Fruit fly (Drosophila melanogaster) whole organism, embryonic: ENCODE results near the gene CG15040.

Experiments
- CG12071 ChIP-seq: fragments of 200-800 bp; sonication (Bioruptor generic); optimal IDR thresholded peaks from 3 replicates; lab custom pipeline; 2018; ENCODE audit warnings: missing biosample characterization, mild to moderate bottlenecking, missing genetic modification characterization
- CG14667 ChIP-seq: fragments of 200-800 bp; sonication (Bioruptor generic); IDR thresholded peaks from 2 replicates; pipeline ENCODE4 v1.3.6; 2022; ENCODE audit warnings: missing biosample characterization, missing genetic modification characterization
- CG15601 ChIP-seq: fragments of 200-800 bp; sonication (Bioruptor generic); optimal IDR thresholded peaks from 3 replicates; lab custom pipeline; 2019; ENCODE audit warnings: missing biosample characterization, mild to moderate bottlenecking, missing genetic modification characterization, moderate library complexity
- CG2199 ChIP-seq: fragments of 200-800 bp; sonication (Bioruptor generic); IDR thresholded peaks from 3 replicates; pipeline ENCODE4 v1.3.6; 2022; ENCODE audit warnings: missing biosample characterization, missing genetic modification characterization
- CG5180 ChIP-seq: fragments of 200-800 bp; sonication (Bioruptor generic); optimal IDR thresholded peaks from 3 replicates; lab custom pipeline; 2017; ENCODE audit warnings: missing biosample characterization, missing genetic modification characterization, mild to moderate bottlenecking, moderate library complexity, missing genetic modification reagents
- Sox102F ChIP-seq: fragments of 200-800 bp; sonication (Bioruptor generic); optimal IDR thresholded peaks from 2 replicates; lab custom pipeline; 2018; ENCODE audit warnings: missing biosample characterization, mild to moderate bottlenecking, missing genetic modification characterization, moderate library complexity
- Xrp1 ChIP-seq: fragments of 200-800 bp; sonication (Bioruptor generic); IDR thresholded peaks from 2 replicates; pipeline ENCODE4 v1.3.6; 2022; ENCODE audit warnings: missing biosample characterization, missing genetic modification characterization
- az2 ChIP-seq: fragments of 200-800 bp; sonication (Bioruptor generic); optimal IDR thresholded peaks from 3 replicates; lab custom pipeline; 2016; ENCODE audit warnings: missing biosample characterization, missing genetic modification characterization
- fru ChIP-seq: fragments of >200 bp; optimal IDR thresholded peaks from 2 replicates; lab custom pipeline; 2017
- nerfin-2 ChIP-seq: fragments of 200-800 bp; sonication (Bioruptor generic); IDR thresholded peaks from 2 replicates; pipeline ENCODE4 v1.3.6; 2022; ENCODE audit warnings: missing biosample characterization, missing genetic modification characterization; ENCODE audit not compliant: partially characterized antibody
- pb ChIP-seq: fragments of 200-800 bp; sonication (Bioruptor generic); optimal IDR thresholded peaks from 3 replicates; lab custom pipeline; 2016; ENCODE audit warnings: missing biosample characterization, missing genetic modification characterization
- repo ChIP-seq: fragments of 200-800 bp; sonication (Bioruptor generic); optimal IDR thresholded peaks from 2 replicates; lab custom pipeline; 2016; ENCODE audit warnings: missing biosample characterization, missing genetic modification characterization

DNA sequence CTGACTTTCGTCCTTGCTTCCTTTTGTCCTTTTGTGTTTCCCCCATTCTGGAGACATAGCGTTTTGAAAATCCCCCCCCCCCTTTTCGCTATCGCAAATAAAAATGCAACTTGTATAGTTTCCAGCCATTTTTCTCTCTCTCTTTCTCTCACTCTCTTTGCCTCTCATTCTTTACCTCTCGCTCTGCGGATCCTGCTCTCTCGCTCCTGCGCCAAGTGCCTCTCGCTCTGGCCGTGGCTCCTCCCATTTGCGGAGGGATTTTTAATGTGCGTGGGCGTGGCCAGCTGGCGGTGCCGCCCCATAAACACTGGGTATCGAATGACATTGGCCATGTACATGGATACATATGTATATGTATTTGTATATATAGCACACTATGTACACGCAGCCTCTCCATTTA, 30.1 kb downstream of the CG15040 start:
- TF ChIP-seq CG15601 (tag; lab: Kevin White, UChicago) (no peak), fru (lab: Kevin White, UChicago) (no peak), CG2199 (no peak), repo (GFP tag; lab: Kevin White, UChicago) (no peak), CG14667 (GFP tag; lab: Robert Waterston, UW) (no peak), Xrp1 (GFP tag; lab: Robert Waterston, UW) (no peak), nerfin-2 (GFP tag; lab: Robert Waterston, UW) (no peak), CG12071 (no peak), az2 (GFP tag; lab: Kevin White, UChicago) (no peak), CG5180 (GFP tag; lab: Kevin White, UChicago) (no peak), pb (no peak), Sox102F (GFP tag; lab: Kevin White, UChicago) (no peak)
